Worm (Caenorhabditis elegans): Measurements from ENCODE around the gene R04B5.1.

R04B5.1 gene

DNA sequence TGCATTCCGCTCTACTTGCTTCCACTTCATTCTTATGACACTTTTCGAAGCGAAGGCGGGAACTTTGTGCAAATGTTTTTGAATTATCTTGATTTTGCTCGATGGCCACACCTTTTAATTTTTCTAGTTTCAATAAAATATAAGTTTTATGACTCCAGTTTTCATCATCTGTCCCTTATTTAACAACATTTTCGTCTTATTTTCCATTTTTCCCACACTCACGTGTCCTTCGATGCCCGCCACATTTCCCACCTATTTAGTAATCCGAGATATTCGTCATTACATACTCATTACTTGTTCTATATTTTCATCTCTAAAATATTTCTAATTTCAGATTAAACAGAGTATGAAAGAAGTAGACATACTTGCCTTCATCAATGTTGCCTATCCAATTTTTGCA lies 16.2 kb upstream of the R04B5.1 start, which contains the start of gene srd-49:
srd-49 (plus strand) TSS at position 301 of the 400 bp plus-strand sequence.
- TF ChIP-seq scrt-1 (GFP tag; IDR thresholded peaks at IDR 0.05) (no peak), aly-1 (tag; optimal IDR thresholded peaks at IDR 0.05) (no peak), ets-7 (tag; optimal IDR thresholded peaks at IDR 0.05) (no peak), pes-1 (GFP tag; IDR thresholded peaks at IDR 0.05) (no peak), tbx-37 (GFP tag; conservative IDR thresholded peaks at IDR 0.05) (no peak), hnd-1 (tag; optimal IDR thresholded peaks at IDR 0.05) (no peak), ceh-36 (tag; optimal IDR thresholded peaks at IDR 0.05) (no peak), hmbx-1 (tag; optimal IDR thresholded peaks at IDR 0.05) (no peak), sea-1 (GFP tag; conservative IDR thresholded peaks at IDR 0.05) (no peak), tbx-11 (GFP tag; IDR thresholded peaks at IDR 0.05) (no peak), flt-1 (GFP tag; IDR thresholded peaks at IDR 0.05) (no peak), ceh-13 (GFP tag; optimal IDR thresholded peaks at IDR 0.05) (no peak), B0310.2 (tag; optimal IDR thresholded peaks at IDR 0.05) (no peak), tra-4 (tag; optimal IDR thresholded peaks at IDR 0.05) (no peak)

DNA sequence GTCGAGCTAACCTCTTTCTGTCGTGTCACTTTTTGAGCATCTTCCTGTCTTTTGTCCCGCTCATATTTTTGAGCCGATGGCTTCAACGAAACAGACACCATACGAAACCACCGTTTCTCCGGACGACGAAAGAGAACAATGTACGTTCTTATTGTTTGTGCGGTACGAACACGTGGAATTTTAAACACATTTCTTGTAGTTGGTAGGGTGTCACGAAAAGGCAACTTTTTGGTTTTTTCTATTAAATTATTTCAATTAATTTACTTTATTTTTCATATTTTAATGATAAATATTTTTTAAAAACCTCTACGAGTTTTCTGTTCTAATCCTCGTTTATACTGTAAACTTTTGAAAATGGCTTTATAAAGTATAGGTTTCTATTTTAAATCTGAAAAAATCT lies 13.0 kb upstream of the R04B5.1 start, which contains the start of gene R04B5.11:
R04B5.11 (minus strand) TSS at position 101 of the 400 bp plus-strand sequence.
- TF ChIP-seq tbx-11 (GFP tag; IDR thresholded peaks at IDR 0.05), result no peak
- TF ChIP-seq ets-7 (tag; optimal IDR thresholded peaks at IDR 0.05), result no peak
- no peak for TF ChIP-seq tbx-37 (GFP tag; conservative IDR thresholded peaks at IDR 0.05)
- no peak for TF ChIP-seq ama-1 (optimal IDR thresholded peaks at IDR 0.05)
- no peak for TF ChIP-seq ceh-36 (tag; optimal IDR thresholded peaks at IDR 0.05)
- no peak for TF ChIP-seq pes-1 (GFP tag; IDR thresholded peaks at IDR 0.05)
- no peak for TF ChIP-seq ceh-13 (GFP tag; optimal IDR thresholded peaks at IDR 0.05)
- TF ChIP-seq B0310.2 (tag; optimal IDR thresholded peaks at IDR 0.05), result no peak
- no peak for TF ChIP-seq sea-1 (GFP tag; conservative IDR thresholded peaks at IDR 0.05)
- no peak for TF ChIP-seq hmg-4 (GFP tag; optimal IDR thresholded peaks at IDR 0.05)
- TF ChIP-seq hnd-1 (tag; optimal IDR thresholded peaks at IDR 0.05), result no peak
- no peak for TF ChIP-seq tra-4 (tag; optimal IDR thresholded peaks at IDR 0.05)
- TF ChIP-seq aly-1 (tag; optimal IDR thresholded peaks at IDR 0.05), result no peak
- no peak for TF ChIP-seq scrt-1 (GFP tag; IDR thresholded peaks at IDR 0.05)
- no peak for TF ChIP-seq hmbx-1 (tag; optimal IDR thresholded peaks at IDR 0.05)
- TF ChIP-seq flt-1 (GFP tag; IDR thresholded peaks at IDR 0.05), result no peak

DNA sequence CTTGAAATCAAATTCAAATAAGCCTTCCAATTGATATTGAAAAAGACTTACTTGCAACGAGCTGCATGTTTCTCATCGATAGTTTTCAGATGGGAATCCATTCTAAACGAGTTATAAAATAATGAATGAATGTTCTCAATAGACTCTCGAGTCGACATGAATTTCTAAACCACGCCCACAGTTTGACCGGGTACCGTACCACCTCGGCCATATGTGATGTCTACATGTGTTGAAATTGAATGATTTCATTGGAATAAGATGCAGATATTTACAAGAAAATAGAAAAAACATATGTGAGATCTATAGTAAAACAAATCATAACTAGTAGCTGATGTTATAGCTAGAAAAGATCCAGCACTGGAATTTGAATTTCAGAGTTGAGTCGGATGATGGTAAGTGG lies 12.3 kb upstream of the R04B5.1 start, which contains the start of gene R04B5.7:
R04B5.7 (minus strand) TSS at position 101 of the 400 bp plus-strand sequence.
- TF ChIP-seq B0310.2 (tag; optimal IDR thresholded peaks at IDR 0.05), result no peak
- TF ChIP-seq pes-1 (GFP tag; IDR thresholded peaks at IDR 0.05), result no peak
- no peak for TF ChIP-seq sea-1 (GFP tag; conservative IDR thresholded peaks at IDR 0.05)
- no peak for TF ChIP-seq ama-1 (optimal IDR thresholded peaks at IDR 0.05)

DNA sequence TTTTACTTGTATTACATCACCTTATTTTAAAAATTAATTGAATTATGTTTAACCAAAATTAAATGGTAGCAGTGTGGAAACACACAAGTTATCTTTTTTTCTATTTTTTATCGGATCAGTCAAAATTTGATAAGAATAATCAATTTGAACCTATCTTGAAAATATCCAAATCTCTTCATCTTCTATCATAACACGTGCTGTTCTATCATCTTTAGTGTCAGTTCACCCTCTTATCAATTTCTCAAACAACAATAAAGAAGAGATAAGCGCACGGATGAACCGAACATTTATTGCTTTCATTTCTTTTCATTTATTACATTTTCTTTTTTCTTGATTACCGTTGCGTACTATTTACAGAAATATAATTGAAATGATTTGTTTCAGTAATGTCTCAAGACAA lies 9.0 kb upstream of the R04B5.1 start, which contains the start of gene R04B5.5:
R04B5.5 (plus strand) TSS at position 378 of the 400 bp plus-strand sequence.
- no peak for TF ChIP-seq hmg-4 (GFP tag; optimal IDR thresholded peaks at IDR 0.05)
- TF ChIP-seq tra-4 (tag; optimal IDR thresholded peaks at IDR 0.05), result no peak
- no peak for TF ChIP-seq flt-1 (GFP tag; IDR thresholded peaks at IDR 0.05)
- no peak for TF ChIP-seq tbx-37 (GFP tag; conservative IDR thresholded peaks at IDR 0.05)
- no peak for TF ChIP-seq sea-1 (GFP tag; conservative IDR thresholded peaks at IDR 0.05)

DNA sequence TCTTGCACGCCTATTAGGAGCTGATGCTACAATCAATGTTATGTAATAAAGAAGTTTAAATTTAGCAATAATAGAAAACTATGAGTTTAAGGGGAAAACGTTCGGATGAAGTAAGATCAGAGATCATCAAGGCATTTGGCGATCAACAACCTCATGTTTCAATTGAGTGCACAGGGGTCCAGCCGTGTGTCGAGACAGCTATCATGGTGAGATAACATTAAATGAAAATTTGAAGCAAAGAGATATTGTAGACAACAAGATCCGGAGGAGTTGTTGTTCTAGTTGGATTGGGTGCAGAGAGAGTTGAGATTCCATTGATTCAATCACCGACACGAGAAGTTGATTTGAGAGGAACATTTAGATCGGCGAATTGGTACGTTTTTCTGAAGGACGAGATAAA lies 8.0 kb upstream of the R04B5.1 start:
- TF ChIP-seq hmg-4 (GFP tag; optimal IDR thresholded peaks at IDR 0.05) (no peak), scrt-1 (GFP tag; IDR thresholded peaks at IDR 0.05) (no peak), ets-7 (tag; optimal IDR thresholded peaks at IDR 0.05) (no peak), ceh-36 (tag; optimal IDR thresholded peaks at IDR 0.05) (no peak), aly-1 (tag; optimal IDR thresholded peaks at IDR 0.05) (no peak), pes-1 (GFP tag; IDR thresholded peaks at IDR 0.05) (no peak)

DNA sequence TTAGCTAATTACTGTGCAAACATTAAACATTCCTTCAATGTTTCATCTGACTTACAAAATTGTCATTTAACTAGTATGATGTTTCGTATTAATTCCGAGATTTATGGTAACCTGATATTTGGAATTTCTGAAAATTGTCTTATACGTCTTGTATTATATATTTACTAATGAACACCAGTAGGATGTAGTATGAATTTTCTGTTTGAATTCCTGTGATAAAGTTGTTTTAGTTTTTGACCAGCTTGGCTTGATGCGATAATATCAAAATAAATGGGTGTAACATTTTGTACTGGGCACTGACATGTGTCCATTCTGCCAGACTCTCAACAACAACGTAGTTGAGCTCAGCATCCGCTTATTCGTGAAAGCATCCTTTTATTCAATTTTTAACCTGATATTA lies 6.7 kb upstream of the R04B5.1 start, which contains the start of gene R04B5.6:
R04B5.6 (plus strand) TSS at position 301 of the 400 bp plus-strand sequence.
- no peak for TF ChIP-seq sea-1 (GFP tag; conservative IDR thresholded peaks at IDR 0.05)
- TF ChIP-seq tra-4 (tag; optimal IDR thresholded peaks at IDR 0.05), result no peak
- no peak for TF ChIP-seq hmg-4 (GFP tag; optimal IDR thresholded peaks at IDR 0.05)
- no peak for TF ChIP-seq tbx-37 (GFP tag; conservative IDR thresholded peaks at IDR 0.05)
- TF ChIP-seq flt-1 (GFP tag; IDR thresholded peaks at IDR 0.05), result no peak
- TF ChIP-seq hnd-1 (tag; optimal IDR thresholded peaks at IDR 0.05), result no peak
- no peak for TF ChIP-seq hmbx-1 (tag; optimal IDR thresholded peaks at IDR 0.05)
- no peak for TF ChIP-seq pes-1 (GFP tag; IDR thresholded peaks at IDR 0.05)
- no peak for TF ChIP-seq ama-1 (optimal IDR thresholded peaks at IDR 0.05)
- TF ChIP-seq ets-7 (tag; optimal IDR thresholded peaks at IDR 0.05), result no peak

DNA sequence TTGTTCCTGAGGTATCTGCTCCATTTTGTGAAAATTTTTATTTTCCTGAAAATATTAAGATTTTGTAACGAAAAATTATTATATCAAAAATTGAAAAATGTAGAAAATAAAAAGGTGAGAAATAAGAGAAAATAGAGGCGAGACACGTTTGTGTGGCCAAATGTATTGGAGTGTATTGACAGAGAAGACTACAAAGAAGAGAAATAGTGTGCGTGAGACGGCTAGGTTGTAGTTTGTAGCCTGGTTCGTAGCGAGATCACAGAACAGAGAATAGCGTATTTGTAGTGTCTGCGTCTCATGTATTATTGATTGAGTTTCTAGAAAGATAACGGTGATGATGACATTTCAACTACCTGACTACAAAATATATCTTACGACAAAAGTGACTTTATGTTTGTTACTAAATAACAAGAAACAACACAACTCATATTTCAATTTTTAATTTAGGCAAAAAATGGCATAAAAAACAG lies 5.9 kb upstream of the R04B5.1 start, which contains the start of gene nhr-12:
nhr-12 (minus strand) TSS at position 51 of the 470 bp plus-strand sequence.
- TF ChIP-seq ets-7 (tag; optimal IDR thresholded peaks at IDR 0.05) (no peak), tra-4 (tag; optimal IDR thresholded peaks at IDR 0.05) (no peak), tbx-37 (GFP tag; conservative IDR thresholded peaks at IDR 0.05) (no peak), sea-1 (GFP tag; conservative IDR thresholded peaks at IDR 0.05) (no peak), scrt-1 (GFP tag; IDR thresholded peaks at IDR 0.05) (no peak), hnd-1 (tag; optimal IDR thresholded peaks at IDR 0.05) (no peak), pes-1 (GFP tag; IDR thresholded peaks at IDR 0.05) (no peak), aly-1 (tag; optimal IDR thresholded peaks at IDR 0.05) (no peak), ceh-13 (GFP tag; optimal IDR thresholded peaks at IDR 0.05) (no peak), tbx-11 (GFP tag; IDR thresholded peaks at IDR 0.05) (no peak), hmbx-1 (tag; optimal IDR thresholded peaks at IDR 0.05) (no peak), hmg-4 (GFP tag; optimal IDR thresholded peaks at IDR 0.05) (no peak), B0310.2 (tag; optimal IDR thresholded peaks at IDR 0.05) (no peak), flt-1 (GFP tag; IDR thresholded peaks at IDR 0.05) (no peak), F13C5.2 (tag; optimal IDR thresholded peaks at IDR 0.05) (no peak), ama-1 (optimal IDR thresholded peaks at IDR 0.05) (no peak), ceh-36 (tag; optimal IDR thresholded peaks at IDR 0.05) (no peak)

DNA sequence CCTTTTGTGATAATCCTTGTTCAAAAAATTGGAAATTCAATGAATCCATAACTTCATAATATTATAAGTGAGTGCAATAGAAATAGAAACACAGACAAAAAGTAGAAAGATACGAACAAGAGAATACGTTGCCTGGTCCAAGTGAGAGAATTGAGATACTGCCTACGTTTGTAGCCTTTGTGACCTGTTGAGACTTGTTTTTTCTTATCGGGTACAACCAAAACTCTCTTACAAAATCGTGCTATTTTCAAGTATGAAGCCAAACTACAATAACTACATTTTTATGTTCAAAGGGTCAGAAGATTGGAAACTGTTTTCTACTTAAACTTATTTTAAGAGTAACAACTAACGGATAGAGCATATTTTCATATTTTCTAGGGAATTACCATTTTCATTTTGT lies 3.5 kb upstream of the R04B5.1 start, which contains the start of gene nhr-205:
nhr-205 (minus strand) TSS at position 141 of the 400 bp plus-strand sequence.
- TF ChIP-seq F13C5.2 (tag; optimal IDR thresholded peaks at IDR 0.05) (no peak), ets-7 (tag; optimal IDR thresholded peaks at IDR 0.05) (no peak), ceh-36 (tag; optimal IDR thresholded peaks at IDR 0.05) (no peak), sea-1 (GFP tag; conservative IDR thresholded peaks at IDR 0.05) (no peak), scrt-1 (GFP tag; IDR thresholded peaks at IDR 0.05) (no peak), hmbx-1 (tag; optimal IDR thresholded peaks at IDR 0.05) (no peak), aly-1 (tag; optimal IDR thresholded peaks at IDR 0.05) (no peak), ama-1 (optimal IDR thresholded peaks at IDR 0.05) (no peak), tbx-11 (GFP tag; IDR thresholded peaks at IDR 0.05) (no peak), ceh-13 (GFP tag; optimal IDR thresholded peaks at IDR 0.05) (no peak), tra-4 (tag; optimal IDR thresholded peaks at IDR 0.05) (no peak), hnd-1 (tag; optimal IDR thresholded peaks at IDR 0.05) (no peak), B0310.2 (tag; optimal IDR thresholded peaks at IDR 0.05) (no peak), tbx-37 (GFP tag; conservative IDR thresholded peaks at IDR 0.05) (no peak), flt-1 (GFP tag; IDR thresholded peaks at IDR 0.05) (no peak), pes-1 (GFP tag; IDR thresholded peaks at IDR 0.05) (no peak), hmg-4 (GFP tag; optimal IDR thresholded peaks at IDR 0.05) (no peak)
